Worm (Caenorhabditis elegans): ENCODE measurements around the gene F49A5.10.

DNA sequence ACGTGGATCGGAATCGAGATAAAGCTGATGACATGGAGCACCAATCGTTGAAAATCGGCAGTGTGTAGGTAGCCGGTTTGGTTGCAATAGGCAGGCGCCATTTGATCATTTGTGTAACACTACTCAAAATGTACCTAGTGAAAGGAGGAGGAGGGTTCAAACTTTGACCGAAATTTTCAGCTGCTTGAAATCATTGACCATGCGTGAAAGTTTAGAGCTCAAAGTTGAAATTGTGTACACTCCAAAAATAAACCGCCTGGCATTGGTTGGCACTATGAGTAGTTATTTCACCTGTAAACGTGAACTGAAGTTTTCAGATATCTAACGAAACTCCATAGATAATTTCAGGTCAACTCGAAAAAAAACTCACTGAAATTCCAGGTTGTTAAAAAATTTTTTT is 43.1 kb upstream of the F49A5.10 start, which contains the start of gene srh-215:
- TF ChIP-seq mec-3 (tag; optimal IDR thresholded peaks at IDR 0.05; ENCODE audit: borderline replicate concordance) (no peak), fkh-6 (tag; optimal IDR thresholded peaks at IDR 0.05) (no peak), ets-4 (tag; optimal IDR thresholded peaks at IDR 0.05) (no peak), fkh-10 (GFP tag; optimal IDR thresholded peaks at IDR 0.05) (no peak), ceh-45 (GFP tag; IDR thresholded peaks at IDR 0.05) (no peak), ceh-34 (tag; optimal IDR thresholded peaks at IDR 0.05) (no peak), hlh-6 (tag; optimal IDR thresholded peaks at IDR 0.05) (no peak)
